Fruit fly (Drosophila melanogaster) whole organism, embryonic: ENCODE data around the gene Grd.

Source experiments
- CG15073 ChIP-seq: fragments of 200-800 bp; sonication (Bioruptor generic); optimal IDR thresholded peaks from 2 replicates; lab custom pipeline; 2016; ENCODE audit warnings: missing biosample characterization, missing genetic modification characterization
- CG3995 ChIP-seq: fragments of 200-800 bp; sonication (Bioruptor generic); optimal IDR thresholded peaks from 3 replicates; lab custom pipeline; 2016; ENCODE audit warnings: missing biosample characterization, missing genetic modification characterization
- CG5953 ChIP-seq: fragments of 200-800 bp; sonication (Bioruptor generic); IDR thresholded peaks from 2 replicates; pipeline ENCODE4 v1.3.6; 2022; ENCODE audit warnings: missing biosample characterization, missing genetic modification characterization
- CG6272 ChIP-seq: fragments of 200-800 bp; sonication (Bioruptor generic); IDR thresholded peaks from 2 replicates; pipeline ENCODE4 v1.3.6; 2022; ENCODE audit warnings: missing biosample characterization, missing genetic modification characterization
- CG7928 ChIP-seq: fragments of 200-800 bp; sonication (Bioruptor generic); optimal IDR thresholded peaks from 2 replicates; lab custom pipeline; 2017; ENCODE audit warnings: missing biosample characterization, mild to moderate bottlenecking, missing genetic modification characterization
- CG8478 ChIP-seq: fragments of >200 bp; optimal IDR thresholded peaks from 2 replicates; lab custom pipeline; 2018
- Nf-YB ChIP-seq: fragments of 200-800 bp; sonication (Bioruptor generic); optimal IDR thresholded peaks from 3 replicates; lab custom pipeline; 2019; ENCODE audit warnings: missing biosample characterization, mild to moderate bottlenecking, missing genetic modification characterization, moderate library complexity
- gsb-n ChIP-seq: fragments of 200-800 bp; sonication (Bioruptor generic); optimal IDR thresholded peaks from 3 replicates; lab custom pipeline; 2018; ENCODE audit warnings: missing biosample characterization, mild to moderate bottlenecking, missing genetic modification characterization
- lola ChIP-seq, 3 experiments: fragments of >200 bp in 2 of 3; fragments of 200-800 bp in 1 of 3; sonication (Bioruptor generic) in 1 of 3; optimal IDR thresholded peaks; 2 replicates each; lab custom pipeline; 2017 to 2019; ENCODE audit warnings: missing biosample characterization in 3 of 3, missing genetic modification characterization in 3 of 3, mild to moderate bottlenecking in 1 of 3, moderate library complexity in 1 of 3
- pan ChIP-seq, 4 experiments: fragments of >200 bp in 3 of 4; fragments of 200-800 bp in 1 of 4; sonication (Bioruptor generic) in 1 of 4; optimal IDR thresholded peaks in 3 of 4; IDR thresholded peaks in 1 of 4; 2 replicates each; pipeline versions ENCODE4 v1.3.6 to Lab custom; 2017 to 2022; ENCODE audit warnings: missing biosample characterization in 2 of 4, missing genetic modification characterization in 2 of 4, mixed read lengths in 1 of 4
- sens-2 ChIP-seq: fragments of 200-800 bp; sonication (Bioruptor generic); IDR thresholded peaks from 2 replicates; pipeline ENCODE4 v1.3.6; 2022; ENCODE audit warnings: missing biosample characterization, missing genetic modification characterization
- sqz ChIP-seq: fragments of 200-800 bp; sonication (Bioruptor generic); optimal IDR thresholded peaks from 3 replicates; lab custom pipeline; 2018; ENCODE audit warnings: missing biosample characterization, mild to moderate bottlenecking, missing genetic modification characterization
- unpg ChIP-seq: fragments of 200-800 bp; sonication (Bioruptor generic); optimal IDR thresholded peaks from 3 replicates; lab custom pipeline; 2018; ENCODE audit warnings: missing biosample characterization, mild to moderate bottlenecking, missing genetic modification characterization, moderate library complexity
- usp ChIP-seq: fragments of >200 bp; optimal IDR thresholded peaks from 2 replicates; lab custom pipeline; 2017; ENCODE audit warnings: missing biosample characterization, missing genetic modification characterization

DNA sequence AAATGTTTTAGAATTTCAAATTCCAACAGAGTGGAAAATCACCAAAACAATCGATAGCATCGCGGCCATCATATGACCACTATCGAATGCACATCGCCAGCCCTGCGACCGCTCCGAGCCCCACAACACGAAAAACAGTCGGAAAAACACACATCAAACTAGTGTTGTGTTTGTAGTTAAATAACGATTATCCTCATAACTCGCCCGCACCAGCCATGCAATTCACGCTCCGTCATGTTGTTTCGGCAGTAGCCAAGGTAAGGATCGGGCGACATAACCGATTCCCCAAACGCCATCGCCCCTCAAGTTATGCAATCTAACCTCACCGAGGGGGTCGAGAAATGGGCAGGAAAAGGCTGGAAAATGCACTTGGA is 23.8 kb downstream of the Grd start:
- TF ChIP-seq CG5953 (GFP tag; lab: Robert Waterston, UW) (no peak), unpg (GFP tag; lab: Kevin White, UChicago) (no peak), CG3995 (GFP tag; lab: Kevin White, UChicago) (no peak), sqz (GFP tag; lab: Kevin White, UChicago) (no peak), gsb-n (no peak), usp (no peak), CG15073 (no peak), pan (optimal IDR thresholded peaks at IDR 0.05; lab: Kevin White, UChicago) (no peak), pan (GFP tag; optimal IDR thresholded peaks at IDR 0.05 in 1 of 2, IDR thresholded peaks at IDR 0.05 in 1 of 2) (no peak), CG7928 (GFP tag; lab: Kevin White, UChicago) (peak; percentile 88), lola (GFP tag; optimal IDR thresholded peaks at IDR 0.05; lab: Kevin White, UChicago) (no peak), CG8478 (no peak), CG6272 (no peak), Nf-YB (GFP tag; lab: Kevin White, UChicago) (no peak), sens-2 (no peak)
